Worm (Caenorhabditis elegans) whole organism, young adult: Measurements from ENCODE around the gene egg-3.

ENCODE experiments used
- C17E4.6 ChIP-seq: fragments of 200-800 bp; sonication (Bioruptor generic); IDR thresholded peaks from 2 replicates; pipeline ENCODE4 v1.3.6; 2022; ENCODE audit warnings: missing genetic modification reagents, missing genetic modification characterization, missing compliant biosample characterization
- F33H1.4 ChIP-seq: fragments of 200-800 bp; sonication (Bioruptor generic); IDR thresholded peaks from 2 replicates; pipeline ENCODE4 v1.3.6; 2022; ENCODE audit warnings: missing genetic modification reagents, missing genetic modification characterization, missing compliant biosample characterization
- F37B4.10 ChIP-seq: fragments of 200-800 bp; sonication (Bioruptor generic); IDR thresholded peaks from 2 replicates; pipeline ENCODE4 v1.3.6; 2022; ENCODE audit warnings: missing genetic modification characterization, missing compliant biosample characterization
- F57C9.4 ChIP-seq: sonication (generic microtip); optimal IDR thresholded peaks from 2 replicates; lab custom pipeline; 2017; ENCODE audit warnings: mild to moderate bottlenecking, missing genetic modification characterization, missing compliant biosample characterization
- K11D2.4 ChIP-seq: fragments of 200-800 bp; sonication (Bioruptor generic); IDR thresholded peaks from 2 replicates; pipeline ENCODE4 v1.3.6; 2022; ENCODE audit warnings: missing genetic modification reagents, missing genetic modification characterization, missing compliant biosample characterization
- K12H6.12 ChIP-seq: fragments of 200-800 bp; sonication (Bioruptor generic); optimal IDR thresholded peaks from 2 replicates; lab custom pipeline; 2018; ENCODE audit warnings: mild to moderate bottlenecking, missing genetic modification characterization, missing compliant biosample characterization
- Y56A3A.18 ChIP-seq: fragments of 200-800 bp; sonication (Bioruptor generic); IDR thresholded peaks from 2 replicates; pipeline ENCODE4 v1.3.6; 2022; ENCODE audit warnings: missing genetic modification reagents, missing genetic modification characterization, missing compliant biosample characterization
- Y95B8A.8 ChIP-seq: fragments of 200-800 bp; sonication (Bioruptor generic); IDR thresholded peaks from 2 replicates; pipeline ENCODE4 v1.3.6; 2022; ENCODE audit warnings: missing genetic modification reagents, missing genetic modification characterization, missing compliant biosample characterization
- ama-1 ChIP-seq, 3 experiments: fragments of 150-350 bp in 1 of 3; sonication (generic microtip) in 2 of 3; optimal IDR thresholded peaks; 2 replicates each; lab custom pipeline; 2014 to 2018; ENCODE audit warnings: missing biosample characterization in 2 of 3, missing genetic modification characterization in 2 of 3, missing genetic modification reagents in 2 of 3
- atf-7 ChIP-seq: sonication (generic microtip); optimal IDR thresholded peaks from 2 replicates; lab custom pipeline; 2017; ENCODE audit warnings: mild to moderate bottlenecking, missing genetic modification characterization, missing compliant biosample characterization
- athp-1 ChIP-seq: sonication (generic microtip); optimal IDR thresholded peaks from 2 replicates; lab custom pipeline; 2017; ENCODE audit warnings: mild to moderate bottlenecking, missing genetic modification characterization, missing compliant biosample characterization
- attf-5 ChIP-seq: fragments of 200-800 bp; sonication (Bioruptor generic); optimal IDR thresholded peaks from 2 replicates; lab custom pipeline; 2018; ENCODE audit warnings: mild to moderate bottlenecking, missing genetic modification characterization, missing compliant biosample characterization
- bed-1 ChIP-seq: fragments of 200-800 bp; sonication (Bioruptor generic); IDR thresholded peaks from 2 replicates; pipeline ENCODE4 v1.3.6; 2022; ENCODE audit warnings: missing genetic modification reagents, missing genetic modification characterization, missing compliant biosample characterization
- cebp-1 ChIP-seq, 2 experiments: fragments of 200-800 bp in 1 of 2; sonication (Bioruptor generic) in 1 of 2; sonication (generic microtip) in 1 of 2; IDR thresholded peaks in 1 of 2; optimal IDR thresholded peaks in 1 of 2; 2 replicates each; pipeline versions ENCODE4 v1.3.6 to Lab custom; 2017 to 2022; ENCODE audit warnings: missing compliant biosample characterization in 2 of 2, missing genetic modification characterization in 2 of 2, mild to moderate bottlenecking in 1 of 2, missing genetic modification reagents in 1 of 2, moderate library complexity in 1 of 2
- cebp-2 ChIP-seq: fragments of 200-800 bp; sonication (Bioruptor generic); IDR thresholded peaks from 2 replicates; pipeline ENCODE4 v1.3.6; 2022; ENCODE audit warnings: missing genetic modification characterization, missing compliant biosample characterization
- ceh-100 ChIP-seq: fragments of 200-800 bp; sonication (Bioruptor generic); IDR thresholded peaks from 2 replicates; pipeline ENCODE4 v1.3.6; 2022; ENCODE audit warnings: missing genetic modification reagents, missing genetic modification characterization, missing compliant biosample characterization
- ceh-79 ChIP-seq: sonication (generic microtip); optimal IDR thresholded peaks from 2 replicates; lab custom pipeline; 2017; ENCODE audit warnings: mild to moderate bottlenecking, missing genetic modification characterization, missing compliant biosample characterization
- dox-1 ChIP-seq: fragments of 200-800 bp; sonication (Bioruptor generic); IDR thresholded peaks from 2 replicates; pipeline ENCODE4 v1.3.6; 2022; ENCODE audit warnings: missing genetic modification reagents, missing genetic modification characterization, missing compliant biosample characterization
- egl-18 ChIP-seq: fragments of 200-800 bp; sonication (Bioruptor generic); IDR thresholded peaks from 2 replicates; pipeline ENCODE4 v1.3.6; 2022; ENCODE audit warnings: missing genetic modification reagents, missing genetic modification characterization, missing compliant biosample characterization
- egrh-3 ChIP-seq: fragments of 200-800 bp; sonication (Bioruptor generic); IDR thresholded peaks from 2 replicates; pipeline ENCODE4 v1.3.6; 2022; ENCODE audit warnings: missing genetic modification reagents, missing genetic modification characterization, missing compliant biosample characterization
- fkh-3 ChIP-seq: sonication (generic microtip); optimal IDR thresholded peaks from 2 replicates; lab custom pipeline; 2016; ENCODE audit warnings: mild to moderate bottlenecking, missing genetic modification characterization, missing compliant biosample characterization
- hlh-26 ChIP-seq: fragments of 200-800 bp; sonication (Bioruptor generic); conservative IDR thresholded peaks from 2 replicates; pipeline ENCODE4 v1.3.6; 2022; ENCODE audit warnings: missing genetic modification reagents, missing genetic modification characterization, missing compliant biosample characterization
- hmg-20 ChIP-seq: fragments of 200-800 bp; sonication (Bioruptor generic); IDR thresholded peaks from 2 replicates; pipeline ENCODE4 v1.3.6; 2022; ENCODE audit warnings: missing genetic modification reagents, missing genetic modification characterization, missing compliant biosample characterization
- let-526 ChIP-seq: fragments of 200-800 bp; sonication (Bioruptor generic); IDR thresholded peaks from 2 replicates; pipeline ENCODE4 v1.3.6; 2022; ENCODE audit warnings: missing genetic modification reagents, missing genetic modification characterization, missing compliant biosample characterization
- lin-40 ChIP-seq: sonication (generic microtip); optimal IDR thresholded peaks from 2 replicates; lab custom pipeline; 2016; ENCODE audit warnings: missing genetic modification characterization, mild to moderate bottlenecking, missing compliant biosample characterization, missing genotype, missing genetic modification reagents
- madf-3 ChIP-seq: fragments of 200-800 bp; sonication (Bioruptor generic); IDR thresholded peaks from 2 replicates; pipeline ENCODE4 v1.3.6; 2022; ENCODE audit warnings: missing genetic modification reagents, missing genetic modification characterization, missing compliant biosample characterization
- madf-8 ChIP-seq: fragments of 200-800 bp; sonication (Bioruptor generic); conservative IDR thresholded peaks from 2 replicates; pipeline ENCODE4 v1.3.6; 2022; ENCODE audit warnings: missing genetic modification reagents, missing genetic modification characterization, missing compliant biosample characterization
- mcd-1 ChIP-seq: fragments of 200-800 bp; sonication (Bioruptor generic); IDR thresholded peaks from 2 replicates; pipeline ENCODE4 v1.3.6; 2022; ENCODE audit warnings: missing genetic modification reagents, missing genetic modification characterization, missing compliant biosample characterization
- mel-28 ChIP-seq: sonication (generic microtip); optimal IDR thresholded peaks from 2 replicates; lab custom pipeline; 2016; ENCODE audit warnings: borderline replicate concordance, mild to moderate bottlenecking, missing genetic modification characterization, missing compliant biosample characterization
- nfya-2 ChIP-seq: fragments of 200-800 bp; sonication (Bioruptor generic); IDR thresholded peaks from 2 replicates; pipeline ENCODE4 v1.3.6; 2022; ENCODE audit warnings: missing genetic modification reagents, missing genetic modification characterization, missing compliant biosample characterization
- nfyb-1 ChIP-seq: fragments of 200-800 bp; sonication (Bioruptor generic); IDR thresholded peaks from 2 replicates; pipeline ENCODE4 v1.3.6; 2022; ENCODE audit warnings: missing genetic modification reagents, missing genetic modification characterization, missing compliant biosample characterization
- nhr-80 ChIP-seq: sonication (generic microtip); optimal IDR thresholded peaks from 2 replicates; lab custom pipeline; 2016; ENCODE audit warnings: missing genetic modification characterization, missing compliant biosample characterization
- rcor-1 ChIP-seq: fragments of 200-800 bp; sonication (Bioruptor generic); IDR thresholded peaks from 2 replicates; pipeline ENCODE4 v1.3.6; 2022; ENCODE audit warnings: missing genetic modification reagents, missing genetic modification characterization, missing compliant biosample characterization
- snpc-1.1 ChIP-seq: sonication (generic microtip); optimal IDR thresholded peaks from 2 replicates; lab custom pipeline; 2017; ENCODE audit warnings: missing genetic modification characterization, mild to moderate bottlenecking, missing compliant biosample characterization, antibody characterized with exemption, moderate library complexity, missing genotype, missing genetic modification reagents; ENCODE audit not compliant: insufficient read depth
- snpc-1.3 ChIP-seq: sonication (generic microtip); optimal IDR thresholded peaks from 2 replicates; lab custom pipeline; 2017; ENCODE audit warnings: missing genetic modification characterization, mild to moderate bottlenecking, missing compliant biosample characterization, antibody characterized with exemption, moderate library complexity, missing genotype, missing genetic modification reagents; ENCODE audit not compliant: insufficient read depth
- snpc-4 ChIP-seq, 5 experiments: fragments of 150-350 bp in 1 of 5; sonication (generic microtip) in 4 of 5; optimal IDR thresholded peaks; 2 replicates each; lab custom pipeline; 2014 to 2018; ENCODE audit warnings: missing genetic modification characterization in 5 of 5, missing biosample characterization in 3 of 5, antibody characterized with exemption in 2 of 5, mild to moderate bottlenecking in 2 of 5, missing compliant biosample characterization in 2 of 5, missing genotype in 2 of 5, moderate library complexity in 2 of 5, missing genetic modification reagents in 1 of 5
- sptf-2 ChIP-seq: fragments of 200-800 bp; sonication (Bioruptor generic); optimal IDR thresholded peaks from 2 replicates; lab custom pipeline; 2018; ENCODE audit warnings: mild to moderate bottlenecking, missing genetic modification characterization, missing compliant biosample characterization
- tbx-9 ChIP-seq: sonication (generic microtip); optimal IDR thresholded peaks from 2 replicates; lab custom pipeline; 2016; ENCODE audit warnings: borderline replicate concordance, missing genetic modification characterization, inconsistent platforms, missing compliant biosample characterization
- tlf-1 ChIP-seq: fragments of 200-800 bp; sonication (Bioruptor generic); optimal IDR thresholded peaks from 2 replicates; lab custom pipeline; 2018; ENCODE audit warnings: mild to moderate bottlenecking, missing genetic modification characterization, missing compliant biosample characterization
- unc-130 ChIP-seq: sonication (generic microtip); optimal IDR thresholded peaks from 2 replicates; lab custom pipeline; 2016; ENCODE audit warnings: missing genetic modification reagents, missing genetic modification characterization, missing compliant biosample characterization
- xnd-1 ChIP-seq: sonication (generic microtip); optimal IDR thresholded peaks from 2 replicates; lab custom pipeline; 2016; ENCODE audit warnings: missing genotype, missing genetic modification reagents, missing genetic modification characterization, missing compliant biosample characterization
- ztf-22 ChIP-seq: fragments of 200-800 bp; sonication (Bioruptor generic); optimal IDR thresholded peaks from 2 replicates; lab custom pipeline; 2018; ENCODE audit warnings: mild to moderate bottlenecking, missing genetic modification characterization, moderate library complexity, missing compliant biosample characterization
- ztf-25 ChIP-seq: fragments of 200-800 bp; sonication (Bioruptor generic); IDR thresholded peaks from 2 replicates; pipeline ENCODE4 v1.3.6; 2022; ENCODE audit warnings: missing genetic modification reagents, missing genetic modification characterization, missing compliant biosample characterization
- ztf-26 ChIP-seq: sonication (generic microtip); optimal IDR thresholded peaks from 2 replicates; lab custom pipeline; 2017; ENCODE audit warnings: missing genetic modification characterization, missing compliant biosample characterization
- ztf-6 ChIP-seq: fragments of 200-800 bp; sonication (Bioruptor generic); IDR thresholded peaks from 2 replicates; pipeline ENCODE4 v1.3.6; 2022; ENCODE audit warnings: missing genetic modification reagents, missing genetic modification characterization, missing compliant biosample characterization

egg-3 gene

ce11 chrII:10840067-10840466, 44.2 kb downstream of the egg-3 start (continued):
- no peak for TF ChIP-seq F57C9.4 (tag; lab: Kevin White, UChicago)
- TF ChIP-seq C17E4.6 (GFP tag; lab: Robert Waterston, UW), result peak; percentile 76
- TF ChIP-seq cebp-1 (GFP tag; IDR thresholded peaks at IDR 0.05; lab: Robert Waterston, UW), result peak; percentile 37; the same call in 1 of the 2 replicates
- TF ChIP-seq cebp-1 (tag; optimal IDR thresholded peaks at IDR 0.05; lab: Kevin White, UChicago), result peak; percentile 76
- peak; percentile 24 for TF ChIP-seq sptf-2
- TF ChIP-seq dox-1, result peak; percentile 88
- TF ChIP-seq madf-3 (GFP tag; lab: Robert Waterston, UW), result peak; percentile 60; the same call in 1 of the 2 replicates
- TF ChIP-seq Y56A3A.18 (GFP tag; lab: Robert Waterston, UW), result 0 out of 2 replicates have a peak, but pooled peaks have one; percentile 61
- TF ChIP-seq cebp-2 (GFP tag; lab: Robert Waterston, UW), result peak; percentile 74; the same call in 1 of the 2 replicates
- peak; percentile 75 for TF ChIP-seq fkh-3 (tag; lab: Kevin White, UChicago)
- peak; percentile 92 for TF ChIP-seq athp-1 (tag; lab: Kevin White, UChicago)
- peak; percentile 65; the same call in 1 of the 2 replicates for TF ChIP-seq rcor-1
- TF ChIP-seq ztf-26, result peak; percentile 79
- no peak for TF ChIP-seq ama-1 (optimal IDR thresholded peaks at IDR 0.05; lab: Kevin White, UChicago)
- peak; percentile 62 to 67 for TF ChIP-seq ama-1 (GFP tag; optimal IDR thresholded peaks at IDR 0.05; lab: Kevin White, UChicago)
- peak; percentile 63 for TF ChIP-seq F33H1.4 (GFP tag; lab: Robert Waterston, UW)
- TF ChIP-seq K11D2.4 (GFP tag; lab: Robert Waterston, UW), result peak; percentile 64; the same call in 1 of the 2 replicates
- TF ChIP-seq ceh-100, result peak; percentile 79
- no peak for TF ChIP-seq bed-1 (GFP tag; lab: Robert Waterston, UW)
- no peak for TF ChIP-seq egrh-3 (GFP tag; lab: Robert Waterston, UW)
- peak; percentile 78 for TF ChIP-seq lin-40 (tag; lab: Kevin White, UChicago)
- TF ChIP-seq xnd-1, result no peak
- TF ChIP-seq hmg-20 (GFP tag; lab: Robert Waterston, UW), result peak; percentile 70; the same call in 1 of the 2 replicates
- no peak for TF ChIP-seq nfya-2 (GFP tag; lab: Robert Waterston, UW)
- peak; percentile 80; the same call in 1 of the 2 replicates for TF ChIP-seq ztf-25 (GFP tag; lab: Robert Waterston, UW)
- peak; percentile 47 for TF ChIP-seq nhr-80
- peak; percentile 80 for TF ChIP-seq mcd-1 (GFP tag; lab: Robert Waterston, UW)
- peak; percentile 84 for TF ChIP-seq ceh-79 (tag; lab: Kevin White, UChicago)
- TF ChIP-seq atf-7 (tag; lab: Kevin White, UChicago), result peak; percentile 82
- TF ChIP-seq egl-18 (GFP tag; lab: Robert Waterston, UW), result 0 out of 2 replicates have a peak, but pooled peaks have one; percentile 66
- TF ChIP-seq F37B4.10 (GFP tag; lab: Robert Waterston, UW), result no peak
- peak; percentile 61 for TF ChIP-seq mel-28
- TF ChIP-seq hlh-26 (GFP tag; lab: Robert Waterston, UW), result no peak
- TF ChIP-seq ztf-22, result no peak
- TF ChIP-seq K12H6.12, result peak; percentile 65
- peak; percentile 82 for TF ChIP-seq attf-5
- TF ChIP-seq madf-8, result peak; percentile 45
- 0 out of 2 replicates have a peak, but pooled peaks have one; percentile 60 for TF ChIP-seq ztf-6
- TF ChIP-seq tlf-1, result peak; percentile 59
- peak; percentile 38 for TF ChIP-seq tbx-9
- TF ChIP-seq snpc-1.3 (tag; lab: Kevin White, UChicago), result peak; percentile 86
- peak; percentile 91 for TF ChIP-seq nfyb-1 (GFP tag; lab: Robert Waterston, UW)
- TF ChIP-seq Y95B8A.8, result peak; percentile 78; the same call in 1 of the 2 replicates
- TF ChIP-seq snpc-1.1 (tag; lab: Kevin White, UChicago), result peak; percentile 52
- peak; percentile 85 for TF ChIP-seq let-526 (GFP tag; lab: Robert Waterston, UW)
- TF ChIP-seq snpc-4 (GFP tag; optimal IDR thresholded peaks at IDR 0.05; lab: Kevin White, UChicago), result peak; percentile 75
- TF ChIP-seq snpc-4 (tag; optimal IDR thresholded peaks at IDR 0.05; lab: Kevin White, UChicago), result peak; percentile 24 to 78 (median 72)
- TF ChIP-seq unc-130 (GFP tag; lab: Kevin White, UChicago), result peak; percentile 10
